Worm (Caenorhabditis elegans): ENCODE data around the gene F57F4.2.

The F57F4.2 gene

DNA sequence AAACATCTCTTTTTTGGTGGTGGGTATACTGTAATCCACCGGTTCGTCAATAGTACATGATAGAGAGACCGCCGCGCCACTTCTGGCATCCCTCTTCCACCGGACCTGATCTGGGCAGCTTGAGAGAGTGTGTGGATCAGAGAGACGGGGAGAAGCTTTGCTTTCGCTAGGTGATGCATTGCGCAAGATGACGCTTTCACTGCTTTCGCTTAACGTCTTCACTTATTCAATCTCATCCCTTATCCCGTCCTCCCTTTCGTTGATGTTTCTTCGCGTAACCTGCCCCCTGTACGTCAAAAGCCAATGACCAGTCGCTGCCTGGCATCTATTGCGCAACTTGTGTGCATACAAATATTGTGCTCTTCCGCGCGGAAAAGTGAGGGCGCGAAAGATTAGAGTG is 35.3 kb downstream of the F57F4.2 start (continued):
- TF ChIP-seq nhr-43 (tag; optimal IDR thresholded peaks at IDR 0.05; ENCODE audit: poor library complexity, severe bottlenecking) (peak; percentile 95), mdl-1 (tag; optimal IDR thresholded peaks at IDR 0.05) (no peak), nhr-28 (tag; optimal IDR thresholded peaks at IDR 0.05) (no peak), zag-1 (tag; optimal IDR thresholded peaks at IDR 0.05) (no peak), nhr-77 (tag; optimal IDR thresholded peaks at IDR 0.05) (no peak), egl-27 (tag; optimal IDR thresholded peaks at IDR 0.05) (no peak), aly-2 (tag; optimal IDR thresholded peaks at IDR 0.05) (no peak), tbx-2 (tag; optimal IDR thresholded peaks at IDR 0.05) (peak; percentile 51), eor-1 (tag; optimal IDR thresholded peaks at IDR 0.05) (no peak), egl-5 (tag; optimal IDR thresholded peaks at IDR 0.05) (no peak), fkh-2 (tag; optimal IDR thresholded peaks at IDR 0.05) (no peak), R02D3.7 (tag; optimal IDR thresholded peaks at IDR 0.05) (no peak), nhr-67 (tag; optimal IDR thresholded peaks at IDR 0.05) (no peak), elt-3 (tag; optimal IDR thresholded peaks at IDR 0.05) (peak in 1 of 3 experiments; percentile 28), sea-2 (GFP tag; optimal IDR thresholded peaks at IDR 0.05) (no peak)

DNA sequence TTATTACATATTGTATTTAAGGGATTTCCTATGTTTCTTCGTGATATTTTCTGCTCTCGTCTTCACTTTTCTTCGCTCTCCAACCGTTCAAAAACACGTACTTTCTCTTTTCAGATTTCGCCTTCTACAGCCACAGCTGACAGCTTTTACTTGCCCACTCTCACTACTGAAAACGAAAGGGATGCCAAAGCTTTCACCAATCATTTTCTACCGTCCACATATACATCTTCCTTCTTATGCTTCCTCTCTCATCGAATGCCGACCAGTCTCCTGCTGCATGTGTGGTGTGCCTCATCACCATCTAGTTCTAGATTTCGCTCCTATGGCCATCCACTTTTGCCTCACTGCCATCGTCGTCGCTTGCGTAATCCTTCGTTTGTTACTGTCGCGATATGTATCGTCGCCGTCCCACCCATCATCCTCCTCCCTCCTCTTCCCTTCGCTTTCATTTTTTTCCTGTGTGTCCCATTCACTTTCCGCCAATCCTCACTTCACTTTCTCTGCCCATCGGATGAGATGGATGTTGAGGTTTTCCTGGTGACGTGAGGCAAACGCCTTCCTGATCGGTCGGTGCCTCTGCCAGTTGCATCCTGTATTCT is 36.3 kb downstream of the F57F4.2 start:
- TF ChIP-seq egl-5 (tag; optimal IDR thresholded peaks at IDR 0.05) (no peak), unc-62 (GFP tag; optimal IDR thresholded peaks at IDR 0.05) (no peak), fkh-2 (tag; optimal IDR thresholded peaks at IDR 0.05) (no peak), elt-1 (tag; optimal IDR thresholded peaks at IDR 0.05) (peak; percentile 4), nhr-12 (tag; optimal IDR thresholded peaks at IDR 0.05) (no peak), pha-4 (tag; optimal IDR thresholded peaks at IDR 0.05) (no peak), snpc-4 (tag; optimal IDR thresholded peaks at IDR 0.05) (no peak), hmg-11 (tag; optimal IDR thresholded peaks at IDR 0.05) (no peak), skn-1 (tag; optimal IDR thresholded peaks at IDR 0.05) (no peak), lin-15B (tag; optimal IDR thresholded peaks at IDR 0.05) (no peak), daf-12 (tag; optimal IDR thresholded peaks at IDR 0.05) (no peak), lsy-12 (tag; optimal IDR thresholded peaks at IDR 0.05) (no peak), ZK546.5 (tag; optimal IDR thresholded peaks at IDR 0.05) (no peak), nhr-25 (tag; optimal IDR thresholded peaks at IDR 0.05) (peak; percentile 79), mml-1 (tag; optimal IDR thresholded peaks at IDR 0.05) (no peak), eor-1 (tag; optimal IDR thresholded peaks at IDR 0.05) (no peak)

DNA sequence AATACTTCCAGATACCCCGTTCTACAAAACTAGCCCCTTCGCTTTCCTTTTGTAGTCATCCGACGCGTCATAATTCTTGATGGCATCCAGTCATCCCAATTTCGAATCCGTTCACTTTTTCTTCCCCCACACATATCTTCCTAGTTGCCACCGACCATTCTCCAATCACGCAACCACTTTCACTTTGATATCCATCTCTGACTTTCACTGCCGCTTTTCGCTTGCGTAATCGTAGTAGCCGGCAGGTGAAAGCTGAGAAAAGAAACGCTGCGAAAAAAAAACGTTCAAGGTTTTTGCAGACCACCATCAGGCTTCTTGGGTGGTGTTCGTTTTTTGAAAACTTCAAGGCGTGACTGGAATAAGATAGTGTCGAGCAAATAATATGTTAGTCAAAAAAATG is 37.2 kb downstream of the F57F4.2 start:
- TF ChIP-seq nhr-43 (tag; optimal IDR thresholded peaks at IDR 0.05; ENCODE audit: poor library complexity, severe bottlenecking) (peak; percentile 35), nfya-1 (tag; optimal IDR thresholded peaks at IDR 0.05; ENCODE audit: insufficient read depth) (peak; percentile 32), elt-3 (tag; optimal IDR thresholded peaks at IDR 0.05) (peak in 1 of 3 experiments; percentile 2), nhr-23 (tag; optimal IDR thresholded peaks at IDR 0.05) (peak; percentile 41), egl-27 (tag; optimal IDR thresholded peaks at IDR 0.05) (no peak), hmg-11 (tag; optimal IDR thresholded peaks at IDR 0.05) (no peak), ceh-9 (tag; optimal IDR thresholded peaks at IDR 0.05) (no peak), nhr-25 (tag; optimal IDR thresholded peaks at IDR 0.05) (peak; percentile 82), elt-1 (tag; optimal IDR thresholded peaks at IDR 0.05) (peak; percentile 50)

DNA sequence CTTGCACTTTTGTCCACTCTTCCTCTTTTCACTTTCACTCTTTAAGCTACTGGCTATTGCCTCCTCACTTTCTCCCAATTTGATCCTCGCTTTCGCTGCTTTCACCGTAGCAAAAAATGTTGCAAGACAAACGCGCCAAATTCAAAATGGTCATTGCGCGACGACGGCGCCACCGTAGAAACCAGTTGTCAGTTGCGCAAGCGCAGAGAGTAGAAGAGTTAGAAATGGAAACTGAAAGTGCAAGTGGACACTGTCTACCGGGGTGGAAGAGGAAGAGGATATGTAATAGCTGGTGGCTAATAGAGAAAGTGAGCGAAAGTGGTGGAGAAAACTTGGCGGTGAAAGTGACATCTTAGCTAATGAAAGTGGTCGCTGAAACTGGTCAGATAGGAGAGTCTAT is 38.4 kb downstream of the F57F4.2 start:
- TF ChIP-seq fos-1 (tag; optimal IDR thresholded peaks at IDR 0.05) = no peak
- no peak for TF ChIP-seq ceh-16 (tag; optimal IDR thresholded peaks at IDR 0.05)
- peak; percentile 14 for TF ChIP-seq unc-62 (GFP tag; optimal IDR thresholded peaks at IDR 0.05)
- peak; percentile 60 for TF ChIP-seq nhr-23 (tag; optimal IDR thresholded peaks at IDR 0.05)
- TF ChIP-seq unc-39 (tag; optimal IDR thresholded peaks at IDR 0.05) = no peak
- TF ChIP-seq nhr-25 (tag; optimal IDR thresholded peaks at IDR 0.05) = peak; percentile 90
- peak; percentile 9 for TF ChIP-seq nfya-1 (tag; optimal IDR thresholded peaks at IDR 0.05; ENCODE audit: insufficient read depth)

DNA sequence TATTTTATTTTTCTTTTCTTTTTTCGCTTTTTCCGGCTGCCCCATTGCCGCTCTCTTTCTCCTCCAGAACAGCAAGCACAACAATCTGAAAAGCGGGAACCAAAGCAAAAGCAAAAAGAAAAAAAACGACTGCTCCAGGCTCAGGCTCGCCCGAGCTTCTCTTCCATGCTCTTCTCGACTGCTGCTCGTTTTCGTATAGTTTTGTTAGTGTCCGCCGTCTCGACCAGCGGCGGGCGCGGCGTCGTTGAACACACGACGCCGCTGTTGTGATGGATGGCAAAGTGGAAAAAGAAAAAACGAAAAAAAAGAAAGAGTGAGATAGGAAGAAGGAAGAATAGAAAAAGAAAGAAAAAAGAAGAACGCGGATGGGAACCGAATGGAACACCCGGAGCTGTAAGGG is 39.4 kb downstream of the F57F4.2 start:
- no peak for TF ChIP-seq ceh-82 (tag; optimal IDR thresholded peaks at IDR 0.05)
- TF ChIP-seq nhr-25 (tag; optimal IDR thresholded peaks at IDR 0.05) = no peak
- TF ChIP-seq nfya-1 (tag; optimal IDR thresholded peaks at IDR 0.05; ENCODE audit: insufficient read depth) = peak; percentile 52
- no peak for TF ChIP-seq snpc-4 (tag; optimal IDR thresholded peaks at IDR 0.05)
- TF ChIP-seq ZK546.5 (tag; optimal IDR thresholded peaks at IDR 0.05) = no peak
- no peak for TF ChIP-seq pqm-1 (tag; optimal IDR thresholded peaks at IDR 0.05)
- no peak for TF ChIP-seq lsy-12 (tag; optimal IDR thresholded peaks at IDR 0.05)
- no peak for TF ChIP-seq pha-4 (tag; optimal IDR thresholded peaks at IDR 0.05)
- TF ChIP-seq elt-1 (tag; optimal IDR thresholded peaks at IDR 0.05) = no peak
- TF ChIP-seq nhr-28 (tag; optimal IDR thresholded peaks at IDR 0.05) = no peak
- no peak for TF ChIP-seq unc-62 (GFP tag; optimal IDR thresholded peaks at IDR 0.05)
- TF ChIP-seq ztf-11 (tag; optimal IDR thresholded peaks at IDR 0.05) = no peak
- TF ChIP-seq sea-2 (GFP tag; optimal IDR thresholded peaks at IDR 0.05) = no peak
- TF ChIP-seq mml-1 (tag; optimal IDR thresholded peaks at IDR 0.05) = no peak
- TF ChIP-seq lin-39 (tag; optimal IDR thresholded peaks at IDR 0.05) = peak; percentile 81
- TF ChIP-seq lin-15B (tag; optimal IDR thresholded peaks at IDR 0.05) = no peak

Data from whole organism, L3 larva.